Fruit fly (Drosophila melanogaster): ENCODE measurements around the gene CG31688.
A peak's percentile ranks its signal among the peaks of the same experiment; 100 is the strongest.

CG31688 gene

dm6 chr2L:20401408-20401807 lies 24.6 kb upstream of the CG31688 start:
- peak; percentile 28 for TF ChIP-seq dmrt99B (tag; optimal IDR thresholded peaks at IDR 0.05)
- TF ChIP-seq lab (GFP tag; optimal IDR thresholded peaks at IDR 0.05), result peak; percentile 3
- TF ChIP-seq CG17912 (GFP tag; optimal IDR thresholded peaks at IDR 0.05), result no peak
- TF ChIP-seq CG11504 (tag; optimal IDR thresholded peaks at IDR 0.05), result peak; percentile 14
- TF ChIP-seq Xbp1 (GFP tag; optimal IDR thresholded peaks at IDR 0.05), result no peak
- peak; percentile 2 for TF ChIP-seq Hand (GFP tag; optimal IDR thresholded peaks at IDR 0.05)
- peak in 1 of 2 experiments; percentile 8 for TF ChIP-seq Hr51 (GFP tag; optimal IDR thresholded peaks at IDR 0.05)
- TF ChIP-seq CG15269 (tag; optimal IDR thresholded peaks at IDR 0.05), result peak; percentile 0
- TF ChIP-seq Max (GFP tag; optimal IDR thresholded peaks at IDR 0.05), result no peak
- peak; percentile 46 for TF ChIP-seq gem (tag; optimal IDR thresholded peaks at IDR 0.05)
- TF ChIP-seq CG2678 (tag; optimal IDR thresholded peaks at IDR 0.05), result peak; percentile 24
- TF ChIP-seq Side (GFP tag; optimal IDR thresholded peaks at IDR 0.05), result no peak
- TF ChIP-seq nom (GFP tag; optimal IDR thresholded peaks at IDR 0.05), result no peak
- TF ChIP-seq CG7556 (GFP tag; optimal IDR thresholded peaks at IDR 0.05), result peak; percentile 21
- peak; percentile 17 for TF ChIP-seq CG30403 (GFP tag; optimal IDR thresholded peaks at IDR 0.05)
- peak; percentile 5 for TF ChIP-seq Fer3 (tag; optimal IDR thresholded peaks at IDR 0.05)
- peak; percentile 10 for TF ChIP-seq CG3281 (GFP tag; optimal IDR thresholded peaks at IDR 0.05)
- peak; percentile 25; the same call in 1 of the 3 replicates for TF ChIP-seq row (GFP tag; IDR thresholded peaks at IDR 0.05)
- no peak for TF ChIP-seq Gsc (GFP tag; IDR thresholded peaks at IDR 0.05)
- TF ChIP-seq Ets65A (GFP tag), result peak; percentile 27
- no peak for TF ChIP-seq CG10321 (GFP tag; IDR thresholded peaks at IDR 0.05)
- TF ChIP-seq fd3F (GFP tag; optimal IDR thresholded peaks at IDR 0.05), result no peak
- TF ChIP-seq CG13296 (GFP tag; optimal IDR thresholded peaks at IDR 0.05), result no peak
- peak; percentile 33 for TF ChIP-seq CG2120 (GFP tag; optimal IDR thresholded peaks at IDR 0.05)
- no peak for TF ChIP-seq wdn (GFP tag; IDR thresholded peaks at IDR 0.05)
- TF ChIP-seq cato (GFP tag; optimal IDR thresholded peaks at IDR 0.05; ENCODE audit: borderline replicate concordance), result no peak
- no peak for TF ChIP-seq CG17359 (tag; optimal IDR thresholded peaks at IDR 0.05)
- TF ChIP-seq CG18599 (GFP tag; optimal IDR thresholded peaks at IDR 0.05), result peak; percentile 15
- no peak for TF ChIP-seq nau (GFP tag; optimal IDR thresholded peaks at IDR 0.05)
- peak; percentile 28 for TF ChIP-seq CG7839 (tag; optimal IDR thresholded peaks at IDR 0.05)

dm6 chr2L:20413826-20414225 lies 12.2 kb upstream of the CG31688 start:
- TF ChIP-seq Drgx (GFP tag; IDR thresholded peaks at IDR 0.05) (no peak), scrt (GFP tag; optimal IDR thresholded peaks at IDR 0.05) (no peak), CG7963 (GFP tag; IDR thresholded peaks at IDR 0.05; ENCODE audit: partially characterized antibody) (0 out of 3 replicates have a peak, but pooled peaks have one; percentile 26), Dad (GFP tag; optimal IDR thresholded peaks at IDR 0.05) (no peak), unpg (GFP tag; optimal IDR thresholded peaks at IDR 0.05) (no peak), CG7556 (GFP tag; optimal IDR thresholded peaks at IDR 0.05) (no peak), CG2202 (tag; optimal IDR thresholded peaks at IDR 0.05) (no peak), CG3995 (GFP tag; optimal IDR thresholded peaks at IDR 0.05) (no peak), HLH4C (GFP tag; IDR thresholded peaks at IDR 0.05; ENCODE audit: partially characterized antibody) (peak; percentile 69), CG14860 (GFP tag; IDR thresholded peaks at IDR 0.05; ENCODE audit: partially characterized antibody) (peak; percentile 50; the same call in 2 of the 3 replicates), CG8290 (GFP tag; optimal IDR thresholded peaks at IDR 0.05) (no peak), CG8290 (tag; optimal IDR thresholded peaks at IDR 0.05) (no peak), aop (GFP tag; IDR thresholded peaks at IDR 0.05) (no peak), Med (GFP tag) (no peak), sima (GFP tag; optimal IDR thresholded peaks at IDR 0.05) (no peak)
